Worm (Caenorhabditis elegans) whole organism, mixed stage, embryonic: ENCODE measurements around the gene gbb-2.
A peak's percentile ranks its signal among the peaks of the same experiment; 100 is the strongest.

Source experiments
- M03D4.4 ChIP-seq: sonication (generic microtip); optimal IDR thresholded peaks from 2 replicates; lab custom pipeline; 2017; ENCODE audit warnings: mild to moderate bottlenecking, missing genetic modification characterization, missing compliant biosample characterization
- bed-3 ChIP-seq: fragments of 200-800 bp; sonication (Bioruptor generic); optimal IDR thresholded peaks from 3 replicates; lab custom pipeline; 2018; ENCODE audit warnings: mild to moderate bottlenecking, missing genetic modification characterization, moderate library complexity, missing compliant biosample characterization
- blmp-1 ChIP-seq: fragments of 150-350 bp; optimal IDR thresholded peaks from 2 replicates; lab custom pipeline; 2014; ENCODE audit warnings: missing biosample characterization, missing genetic modification characterization
- ceh-39 ChIP-seq: fragments of 150-350 bp; optimal IDR thresholded peaks from 2 replicates; lab custom pipeline; 2014; ENCODE audit warnings: missing biosample characterization, missing genetic modification characterization
- ceh-43 ChIP-seq: fragments of 200-800 bp; sonication (Bioruptor generic); optimal IDR thresholded peaks from 2 replicates; lab custom pipeline; 2018; ENCODE audit warnings: mild to moderate bottlenecking, missing genetic modification characterization, moderate library complexity, missing compliant biosample characterization
- ceh-83 ChIP-seq: fragments of 200-800 bp; sonication (Bioruptor generic); optimal IDR thresholded peaks from 2 replicates; lab custom pipeline; 2018; ENCODE audit warnings: mild to moderate bottlenecking, missing genetic modification characterization, missing compliant biosample characterization
- ces-1 ChIP-seq: fragments of 150-350 bp; optimal IDR thresholded peaks from 2 replicates; lab custom pipeline; 2014; ENCODE audit warnings: missing biosample characterization, missing genetic modification reagents, missing genetic modification characterization
- cnd-1 ChIP-seq: fragments of 200-800 bp; sonication (Bioruptor generic); optimal IDR thresholded peaks from 2 replicates; lab custom pipeline; 2018; ENCODE audit warnings: mild to moderate bottlenecking, missing genetic modification characterization, missing compliant biosample characterization
- drap-1 ChIP-seq: fragments of 200-800 bp; sonication (Bioruptor generic); optimal IDR thresholded peaks from 3 replicates; lab custom pipeline; 2018; ENCODE audit warnings: mild to moderate bottlenecking, missing genetic modification characterization, missing compliant biosample characterization
- elt-1 ChIP-seq: sonication (generic microtip); optimal IDR thresholded peaks from 2 replicates; lab custom pipeline; 2017; ENCODE audit warnings: missing genetic modification characterization, mild to moderate bottlenecking, missing compliant biosample characterization, antibody characterized with exemption, moderate library complexity, borderline replicate concordance; ENCODE audit not compliant: insufficient read depth
- elt-3 ChIP-seq: fragments of 150-350 bp; optimal IDR thresholded peaks from 2 replicates; lab custom pipeline; 2014; ENCODE audit warnings: missing biosample characterization, missing genetic modification characterization
- flh-1 ChIP-seq: fragments of 200-800 bp; sonication (Bioruptor generic); optimal IDR thresholded peaks from 2 replicates; lab custom pipeline; 2018; ENCODE audit warnings: mild to moderate bottlenecking, missing genetic modification characterization, moderate library complexity, missing compliant biosample characterization
- ham-2 ChIP-seq: fragments of 200-800 bp; sonication (Bioruptor generic); optimal IDR thresholded peaks from 2 replicates; lab custom pipeline; 2018; ENCODE audit warnings: mild to moderate bottlenecking, missing genetic modification characterization, missing compliant biosample characterization
- hlh-1 ChIP-seq: fragments of 150-350 bp; optimal IDR thresholded peaks from 2 replicates; lab custom pipeline; 2014; ENCODE audit warnings: missing biosample characterization, missing genetic modification reagents, missing genetic modification characterization
- lin-13 ChIP-seq: fragments of 150-350 bp; optimal IDR thresholded peaks from 2 replicates; lab custom pipeline; 2014; ENCODE audit warnings: missing biosample characterization, missing genetic modification characterization
- lin-32 ChIP-seq: fragments of 200-800 bp; sonication (Bioruptor generic); optimal IDR thresholded peaks from 2 replicates; lab custom pipeline; 2018; ENCODE audit warnings: mild to moderate bottlenecking, missing genetic modification characterization, missing compliant biosample characterization
- lsy-2 ChIP-seq: fragments of 150-350 bp; optimal IDR thresholded peaks from 2 replicates; lab custom pipeline; 2014; ENCODE audit warnings: missing biosample characterization, missing genetic modification characterization
- mab-5 ChIP-seq: fragments of 150-350 bp; optimal IDR thresholded peaks from 2 replicates; lab custom pipeline; 2014; ENCODE audit warnings: missing biosample characterization, missing genetic modification characterization
- mep-1 ChIP-seq: fragments of 150-350 bp; optimal IDR thresholded peaks from 2 replicates; lab custom pipeline; 2017; ENCODE audit warnings: missing biosample characterization, missing genetic modification reagents, missing genetic modification characterization, inconsistent platforms
- mls-2 ChIP-seq: sonication (generic microtip); optimal IDR thresholded peaks from 2 replicates; lab custom pipeline; 2016; ENCODE audit warnings: mild to moderate bottlenecking, missing genetic modification characterization, moderate library complexity, missing compliant biosample characterization
- nhr-12 ChIP-seq: fragments of 150-350 bp; optimal IDR thresholded peaks from 2 replicates; lab custom pipeline; 2014; ENCODE audit warnings: missing biosample characterization, missing genetic modification characterization
- nhr-2 ChIP-seq: fragments of 150-350 bp; optimal IDR thresholded peaks from 2 replicates; lab custom pipeline; 2014; ENCODE audit warnings: missing biosample characterization, missing genetic modification characterization
- nhr-237 ChIP-seq: fragments of 150-350 bp; optimal IDR thresholded peaks from 2 replicates; lab custom pipeline; 2014; ENCODE audit warnings: missing biosample characterization, missing genetic modification characterization
- nhr-28 ChIP-seq: fragments of 150-350 bp; optimal IDR thresholded peaks from 2 replicates; lab custom pipeline; 2014; ENCODE audit warnings: missing biosample characterization, missing genetic modification characterization
- nhr-76 ChIP-seq: sonication (generic microtip); optimal IDR thresholded peaks from 2 replicates; lab custom pipeline; 2017; ENCODE audit warnings: missing biosample characterization, missing genetic modification characterization
- pha-4 ChIP-seq: fragments of 150-350 bp; optimal IDR thresholded peaks from 2 replicates; lab custom pipeline; 2018; ENCODE audit warnings: missing biosample characterization, missing genetic modification reagents, missing genetic modification characterization
- sem-2 ChIP-seq: fragments of 200-800 bp; sonication (Bioruptor generic); optimal IDR thresholded peaks from 2 replicates; lab custom pipeline; 2018; ENCODE audit warnings: mild to moderate bottlenecking, missing genetic modification characterization, missing compliant biosample characterization
- snpc-4 ChIP-seq: fragments of 150-350 bp; optimal IDR thresholded peaks from 2 replicates; lab custom pipeline; 2014; ENCODE audit warnings: missing biosample characterization, missing genetic modification characterization
- sptf-1 ChIP-seq: sonication (generic microtip); optimal IDR thresholded peaks from 2 replicates; lab custom pipeline; 2017; ENCODE audit warnings: mild to moderate bottlenecking, missing genetic modification characterization, moderate library complexity, missing compliant biosample characterization
- tbx-8 ChIP-seq: fragments of 200-800 bp; sonication (Bioruptor generic); optimal IDR thresholded peaks from 2 replicates; lab custom pipeline; 2018; ENCODE audit warnings: mild to moderate bottlenecking, missing genetic modification characterization, moderate library complexity, missing compliant biosample characterization
- unc-120 ChIP-seq: sonication (generic microtip); optimal IDR thresholded peaks from 2 replicates; lab custom pipeline; 2017; ENCODE audit warnings: missing genetic modification characterization, missing compliant biosample characterization; ENCODE audit not compliant: poor library complexity, severe bottlenecking
- unc-39 ChIP-seq: fragments of 150-350 bp; optimal IDR thresholded peaks from 2 replicates; lab custom pipeline; 2014; ENCODE audit warnings: missing biosample characterization, missing genetic modification characterization
- unc-62 ChIP-seq: fragments of 150-350 bp; optimal IDR thresholded peaks from 2 replicates; lab custom pipeline; 2014; ENCODE audit warnings: missing biosample characterization, missing genetic modification reagents, missing genetic modification characterization
- zip-8 ChIP-seq: fragments of 150-350 bp; optimal IDR thresholded peaks from 2 replicates; lab custom pipeline; 2014; ENCODE audit warnings: missing biosample characterization, missing genetic modification characterization
- ztf-11 ChIP-seq: fragments of 150-350 bp; optimal IDR thresholded peaks from 2 replicates; lab custom pipeline; 2014; ENCODE audit warnings: missing biosample characterization, missing genetic modification characterization

gbb-2 gene

ce11 chrIV:4447284-4447366 lies 59.4 kb downstream of the gbb-2 start, which contains the start of gene chat-1:
chat-1 (plus strand) TSS chrIV:4447331.
- TF ChIP-seq unc-62 (no peak), hlh-1 (tag; lab: Kevin White, UChicago) (no peak), zip-8 (no peak), tbx-8 (no peak), unc-120 (tag; lab: Kevin White, UChicago) (no peak), nhr-12 (no peak), drap-1 (no peak), snpc-4 (tag; lab: Kevin White, UChicago) (no peak), sem-2 (GFP tag; lab: Kevin White, UChicago) (no peak), mls-2 (tag; lab: Kevin White, UChicago) (no peak), ceh-83 (GFP tag; lab: Kevin White, UChicago) (no peak), lin-13 (tag; lab: Kevin White, UChicago) (no peak), lin-32 (GFP tag; lab: Kevin White, UChicago) (no peak), ham-2 (GFP tag; lab: Kevin White, UChicago) (no peak), elt-3 (no peak), bed-3 (GFP tag; lab: Kevin White, UChicago) (no peak), blmp-1 (tag; lab: Kevin White, UChicago) (no peak), lsy-2 (tag; lab: Kevin White, UChicago) (no peak), nhr-2 (tag; lab: Kevin White, UChicago) (no peak), ztf-11 (tag; lab: Kevin White, UChicago) (no peak)

ce11 chrIV:4446884-4447283 lies 59.7 kb downstream of the gbb-2 start:
- no peak for TF ChIP-seq elt-3
- TF ChIP-seq ham-2 (GFP tag; lab: Kevin White, UChicago): no peak
- peak; percentile 3 for TF ChIP-seq unc-120 (tag; lab: Kevin White, UChicago)
- TF ChIP-seq lsy-2 (tag; lab: Kevin White, UChicago): peak; percentile 6
- peak; percentile 40 for TF ChIP-seq ces-1
- TF ChIP-seq hlh-1 (tag; lab: Kevin White, UChicago): peak; percentile 10
- TF ChIP-seq, all 35 proteins: peak for 4

ce11 chrIV:4445711-4446290 lies 60.7 kb downstream of the gbb-2 start, which contains the start of the genes wapl-1 and htz-1:
wapl-1 (minus strand) TSS chrIV:4445740.
htz-1 (plus strand) TSS chrIV:4446216.
- TF ChIP-seq lin-32 (GFP tag; lab: Kevin White, UChicago): peak; percentile 30
- peak; percentile 96 for TF ChIP-seq lin-13 (tag; lab: Kevin White, UChicago)
- TF ChIP-seq nhr-12: no peak
- no peak for TF ChIP-seq ztf-11 (tag; lab: Kevin White, UChicago)
- no peak for TF ChIP-seq elt-3
- no peak for TF ChIP-seq ceh-43 (GFP tag; lab: Kevin White, UChicago)
- no peak for TF ChIP-seq mab-5 (tag; lab: Kevin White, UChicago)
- peak; percentile 78 for TF ChIP-seq unc-62
- peak; percentile 32 for TF ChIP-seq drap-1
- TF ChIP-seq blmp-1 (tag; lab: Kevin White, UChicago): no peak
- peak; percentile 90 for TF ChIP-seq ceh-39
- no peak for TF ChIP-seq flh-1
- peak; percentile 63 for TF ChIP-seq nhr-2 (tag; lab: Kevin White, UChicago)
- TF ChIP-seq tbx-8: no peak
- TF ChIP-seq sem-2 (GFP tag; lab: Kevin White, UChicago): no peak
- TF ChIP-seq ces-1: peak; percentile 70
- TF ChIP-seq sptf-1 (tag; lab: Kevin White, UChicago): peak; percentile 61
- no peak for TF ChIP-seq unc-39 (tag; lab: Kevin White, UChicago)
- peak; percentile 44 for TF ChIP-seq cnd-1 (tag; lab: Kevin White, UChicago)
- no peak for TF ChIP-seq ham-2 (GFP tag; lab: Kevin White, UChicago)
- no peak for TF ChIP-seq nhr-76 (tag; lab: Kevin White, UChicago)
- no peak for TF ChIP-seq bed-3 (GFP tag; lab: Kevin White, UChicago)
- TF ChIP-seq ceh-83 (GFP tag; lab: Kevin White, UChicago): peak; percentile 33
- no peak for TF ChIP-seq M03D4.4 (tag; lab: Kevin White, UChicago)
- no peak for TF ChIP-seq snpc-4 (tag; lab: Kevin White, UChicago)
- peak; percentile 52 for TF ChIP-seq mls-2 (tag; lab: Kevin White, UChicago)
- no peak for TF ChIP-seq elt-1 (tag; lab: Kevin White, UChicago)
- peak; percentile 96 for TF ChIP-seq pha-4 (tag; lab: Kevin White, UChicago)
- peak; percentile 96 for TF ChIP-seq mep-1
- peak; percentile 46 for TF ChIP-seq unc-120 (tag; lab: Kevin White, UChicago)
- peak; percentile 87 for TF ChIP-seq nhr-237 (tag; lab: Kevin White, UChicago)
- peak; percentile 67 for TF ChIP-seq hlh-1 (tag; lab: Kevin White, UChicago)
- TF ChIP-seq zip-8: no peak
- TF ChIP-seq nhr-28 (tag; lab: Kevin White, UChicago): no peak
- peak; percentile 99 for TF ChIP-seq lsy-2 (tag; lab: Kevin White, UChicago)
